Fruit fly (Drosophila melanogaster): ENCODE measurements around the gene FucT6.

FucT6 gene

DNA sequence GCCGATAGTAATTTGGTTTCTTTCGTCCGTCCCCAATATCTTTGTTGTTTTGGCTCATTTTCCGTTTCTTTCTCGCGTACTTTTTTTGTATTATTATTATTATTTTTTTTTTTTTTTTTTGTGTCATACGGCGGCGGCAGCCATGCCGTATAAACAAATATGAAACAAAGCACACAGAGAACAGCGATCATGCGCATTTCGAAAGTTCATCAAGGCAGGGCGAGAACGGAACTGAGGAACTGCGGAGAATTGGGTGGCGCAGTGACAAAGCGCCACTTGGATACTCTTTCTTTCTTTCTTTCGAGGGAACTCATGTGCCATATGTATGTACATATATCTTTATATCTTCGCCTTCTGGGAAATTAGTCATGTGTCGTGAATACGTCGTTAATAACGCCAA lies 25.3 kb downstream of the FucT6 start (continued):
- TF ChIP-seq MESR4 (GFP tag; optimal IDR thresholded peaks at IDR 0.05): no peak
- no peak for TF ChIP-seq ssp (GFP tag; IDR thresholded peaks at IDR 0.05)
- peak; percentile 22 for TF ChIP-seq CG1603 (tag; optimal IDR thresholded peaks at IDR 0.05)
- no peak for TF ChIP-seq nerfin-2 (GFP tag; IDR thresholded peaks at IDR 0.05; ENCODE audit: partially characterized antibody)
- TF ChIP-seq nom (GFP tag; optimal IDR thresholded peaks at IDR 0.05): peak; percentile 68
- peak; percentile 96 for TF ChIP-seq D19A (tag; optimal IDR thresholded peaks at IDR 0.05)
- no peak for TF ChIP-seq D19B (GFP tag; optimal IDR thresholded peaks at IDR 0.05)
- TF ChIP-seq CG14441 (GFP tag; IDR thresholded peaks at IDR 0.05): no peak
- TF ChIP-seq z (GFP tag; IDR thresholded peaks at IDR 0.05): no peak
- no peak for TF ChIP-seq so (GFP tag; IDR thresholded peaks at IDR 0.05)
- peak; percentile 3 for TF ChIP-seq CG13296 (GFP tag; optimal IDR thresholded peaks at IDR 0.05)
- no peak; the same call in 1 of the 2 replicates for TF ChIP-seq Adf1 (GFP tag; IDR thresholded peaks at IDR 0.05)
- no peak for TF ChIP-seq ase (GFP tag; IDR thresholded peaks at IDR 0.05)
- TF ChIP-seq sd (tag; optimal IDR thresholded peaks at IDR 0.05): no peak
- TF ChIP-seq CG2120 (GFP tag; optimal IDR thresholded peaks at IDR 0.05): peak; percentile 13
- TF ChIP-seq grau (tag; optimal IDR thresholded peaks at IDR 0.05): peak; percentile 3
- no peak for TF ChIP-seq nau (GFP tag; optimal IDR thresholded peaks at IDR 0.05)
- peak; percentile 21 for TF ChIP-seq CG7987 (GFP tag; optimal IDR thresholded peaks at IDR 0.05)
- no peak for TF ChIP-seq CG12942 (GFP tag; optimal IDR thresholded peaks at IDR 0.05)
- no peak for TF ChIP-seq cwo (GFP tag; optimal IDR thresholded peaks at IDR 0.05)
- TF ChIP-seq wek (GFP tag; optimal IDR thresholded peaks at IDR 0.05): no peak
- no peak for TF ChIP-seq CG16863 (GFP tag; optimal IDR thresholded peaks at IDR 0.05)
- TF ChIP-seq CG43689 (GFP tag; IDR thresholded peaks at IDR 0.05): no peak
- TF ChIP-seq hbn (GFP tag; IDR thresholded peaks at IDR 0.05; ENCODE audit: partially characterized antibody): no peak
- peak in 1 of 2 experiments; percentile 6 for TF ChIP-seq bsh (GFP tag; optimal IDR thresholded peaks at IDR 0.05)
- no peak for TF ChIP-seq Hmr (GFP tag; optimal IDR thresholded peaks at IDR 0.05)
- TF ChIP-seq Med (GFP tag): peak; percentile 69
- TF ChIP-seq sc (optimal IDR thresholded peaks at IDR 0.05): no peak
- TF ChIP-seq sc (GFP tag; optimal IDR thresholded peaks at IDR 0.05): no peak
- TF ChIP-seq fd3F (GFP tag; optimal IDR thresholded peaks at IDR 0.05): no peak
- no peak for TF ChIP-seq prd (optimal IDR thresholded peaks at IDR 0.05)
- TF ChIP-seq prd (GFP tag; IDR thresholded peaks at IDR 0.05): 0 out of 3 replicates have a peak, but pooled peaks have one; percentile 7
- TF ChIP-seq aop (GFP tag; IDR thresholded peaks at IDR 0.05): 0 out of 2 replicates have a peak, but pooled peaks have one; percentile 42
- TF ChIP-seq CG30403 (GFP tag; optimal IDR thresholded peaks at IDR 0.05): no peak
- no peak for TF ChIP-seq CG11247 (GFP tag; IDR thresholded peaks at IDR 0.05)
- TF ChIP-seq BtbVII (GFP tag; optimal IDR thresholded peaks at IDR 0.05): peak; percentile 17
- 0 out of 4 replicates have a peak, but pooled peaks have one; percentile 9 for TF ChIP-seq chinmo (GFP tag; IDR thresholded peaks at IDR 0.05; ENCODE audit: partially characterized antibody)
- 0 out of 2 replicates have a peak, but pooled peaks have one; percentile 28 for TF ChIP-seq CG9932 (GFP tag; IDR thresholded peaks at IDR 0.05)
- TF ChIP-seq unc-4 (GFP tag; IDR thresholded peaks at IDR 0.05; ENCODE audit: partially characterized antibody): no peak
- no peak for TF ChIP-seq pum (GFP tag; optimal IDR thresholded peaks at IDR 0.05)
- 0 out of 3 replicates have a peak, but pooled peaks have one; percentile 22 for TF ChIP-seq dysf (GFP tag; IDR thresholded peaks at IDR 0.05)
- no peak for TF ChIP-seq Nf-YC (tag; optimal IDR thresholded peaks at IDR 0.05)
- TF ChIP-seq CG9727 (GFP tag; optimal IDR thresholded peaks at IDR 0.05): no peak
- no peak for TF ChIP-seq bowl (GFP tag; IDR thresholded peaks at IDR 0.05)
- TF ChIP-seq gem (tag; optimal IDR thresholded peaks at IDR 0.05): peak; percentile 10
- peak; percentile 8 for TF ChIP-seq CG12769 (tag; optimal IDR thresholded peaks at IDR 0.05)
- TF ChIP-seq twi (tag; optimal IDR thresholded peaks at IDR 0.05): no peak
- TF ChIP-seq CG12659 (GFP tag; optimal IDR thresholded peaks at IDR 0.05): peak; percentile 4
- TF ChIP-seq row (GFP tag; IDR thresholded peaks at IDR 0.05): peak; percentile 70
- TF ChIP-seq lbe (GFP tag; optimal IDR thresholded peaks at IDR 0.05): peak; percentile 31

All from whole organism, embryonic.